Worm (Caenorhabditis elegans) whole organism, young adult: ENCODE measurements around the gene ops-1.
A peak's percentile ranks its signal among the peaks of the same experiment; 100 is the strongest.

ENCODE experiments used
- C17E4.6 ChIP-seq: fragments of 200-800 bp; sonication (Bioruptor generic); IDR thresholded peaks from 2 replicates; pipeline ENCODE4 v1.3.6; 2022; ENCODE audit warnings: missing genetic modification reagents, missing genetic modification characterization, missing compliant biosample characterization
- D2030.7 ChIP-seq: fragments of 200-800 bp; sonication (Bioruptor generic); IDR thresholded peaks from 2 replicates; pipeline ENCODE4 v1.3.6; 2022; ENCODE audit warnings: missing genetic modification reagents, missing genetic modification characterization, missing compliant biosample characterization
- F23B12.7 ChIP-seq: sonication (generic microtip); optimal IDR thresholded peaks from 2 replicates; lab custom pipeline; 2017; ENCODE audit warnings: missing genetic modification characterization, mild to moderate bottlenecking, missing compliant biosample characterization, antibody characterized with exemption, moderate library complexity; ENCODE audit not compliant: insufficient read depth
- F37B4.10 ChIP-seq: fragments of 200-800 bp; sonication (Bioruptor generic); IDR thresholded peaks from 2 replicates; pipeline ENCODE4 v1.3.6; 2022; ENCODE audit warnings: missing genetic modification characterization, missing compliant biosample characterization
- T07F8.4 ChIP-seq: sonication (generic microtip); optimal IDR thresholded peaks from 2 replicates; lab custom pipeline; 2016; ENCODE audit warnings: mild to moderate bottlenecking, missing genetic modification characterization, moderate library complexity, missing compliant biosample characterization
- Y53F4B.3 ChIP-seq: fragments of 200-800 bp; sonication (Bioruptor generic); IDR thresholded peaks from 2 replicates; pipeline ENCODE4 v1.3.6; 2022; ENCODE audit warnings: missing genetic modification reagents, missing genetic modification characterization, missing compliant biosample characterization
- Y53G8AR.9 ChIP-seq: fragments of 200-800 bp; sonication (Bioruptor generic); conservative IDR thresholded peaks from 2 replicates; pipeline ENCODE4 v1.3.6; 2022; ENCODE audit warnings: missing genetic modification reagents, missing genetic modification characterization, missing compliant biosample characterization
- Y67H2A.10 ChIP-seq: fragments of 200-800 bp; sonication (Bioruptor generic); conservative IDR thresholded peaks from 2 replicates; pipeline ENCODE4 v1.3.6; 2022; ENCODE audit warnings: missing genetic modification reagents, missing genetic modification characterization, missing compliant biosample characterization
- ZK185.1 ChIP-seq: sonication (generic microtip); optimal IDR thresholded peaks from 2 replicates; lab custom pipeline; 2016; ENCODE audit warnings: mild to moderate bottlenecking, missing genetic modification characterization, missing compliant biosample characterization; ENCODE audit not compliant: poor library complexity, severe bottlenecking
- bed-1 ChIP-seq: fragments of 200-800 bp; sonication (Bioruptor generic); IDR thresholded peaks from 2 replicates; pipeline ENCODE4 v1.3.6; 2022; ENCODE audit warnings: missing genetic modification reagents, missing genetic modification characterization, missing compliant biosample characterization
- ccch-3 ChIP-seq: fragments of 200-800 bp; sonication (Bioruptor generic); optimal IDR thresholded peaks from 2 replicates; lab custom pipeline; 2018; ENCODE audit warnings: mild to moderate bottlenecking, missing genetic modification characterization, missing compliant biosample characterization
- ceh-40 ChIP-seq: fragments of 200-800 bp; sonication (Bioruptor generic); IDR thresholded peaks from 2 replicates; pipeline ENCODE4 v1.3.6; 2022; ENCODE audit warnings: missing genetic modification characterization, missing compliant biosample characterization
- ceh-58 ChIP-seq: fragments of 200-800 bp; sonication (Bioruptor generic); IDR thresholded peaks from 2 replicates; pipeline ENCODE4 v1.3.6; 2022; ENCODE audit warnings: missing genetic modification characterization, missing compliant biosample characterization
- die-1 ChIP-seq: sonication (generic microtip); optimal IDR thresholded peaks from 2 replicates; lab custom pipeline; 2016; ENCODE audit warnings: missing genotype, mild to moderate bottlenecking, missing genetic modification characterization, missing compliant biosample characterization
- dpl-1 ChIP-seq: fragments of 150-350 bp; optimal IDR thresholded peaks from 2 replicates; lab custom pipeline; 2014; ENCODE audit warnings: missing biosample characterization, missing genetic modification reagents, missing genetic modification characterization
- egl-18 ChIP-seq: fragments of 200-800 bp; sonication (Bioruptor generic); IDR thresholded peaks from 2 replicates; pipeline ENCODE4 v1.3.6; 2022; ENCODE audit warnings: missing genetic modification reagents, missing genetic modification characterization, missing compliant biosample characterization
- ekl-4 ChIP-seq: fragments of 200-800 bp; sonication (Bioruptor generic); IDR thresholded peaks from 2 replicates; pipeline ENCODE4 v1.3.6; 2022; ENCODE audit warnings: missing genetic modification reagents, missing genetic modification characterization, missing compliant biosample characterization
- ets-4 ChIP-seq: fragments of 200-800 bp; sonication (Bioruptor generic); optimal IDR thresholded peaks from 2 replicates; lab custom pipeline; 2018; ENCODE audit warnings: mild to moderate bottlenecking, missing genetic modification characterization, missing compliant biosample characterization
- gei-17 ChIP-seq: fragments of 200-800 bp; sonication (Bioruptor generic); optimal IDR thresholded peaks from 2 replicates; lab custom pipeline; 2018; ENCODE audit warnings: mild to moderate bottlenecking, missing genetic modification characterization, missing compliant biosample characterization
- hmg-20 ChIP-seq: fragments of 200-800 bp; sonication (Bioruptor generic); IDR thresholded peaks from 2 replicates; pipeline ENCODE4 v1.3.6; 2022; ENCODE audit warnings: missing genetic modification reagents, missing genetic modification characterization, missing compliant biosample characterization
- lin-35 ChIP-seq, 3 experiments: fragments of 150-350 bp in 2 of 3; sonication (generic microtip) in 1 of 3; optimal IDR thresholded peaks; 2 replicates each; lab custom pipeline; 2014 to 2018; ENCODE audit warnings: missing biosample characterization in 3 of 3, missing genetic modification characterization in 3 of 3, missing genetic modification reagents in 3 of 3
- lin-54 ChIP-seq: fragments of 200-800 bp; sonication (Bioruptor generic); optimal IDR thresholded peaks from 2 replicates; lab custom pipeline; 2018; ENCODE audit warnings: mild to moderate bottlenecking, missing genetic modification characterization, missing compliant biosample characterization
- lsy-27 ChIP-seq: sonication (generic microtip); optimal IDR thresholded peaks from 2 replicates; lab custom pipeline; 2017; ENCODE audit warnings: missing genetic modification characterization, mild to moderate bottlenecking, missing compliant biosample characterization, antibody characterized with exemption, missing genotype, borderline replicate concordance; ENCODE audit not compliant: insufficient read depth
- madf-3 ChIP-seq: fragments of 200-800 bp; sonication (Bioruptor generic); IDR thresholded peaks from 2 replicates; pipeline ENCODE4 v1.3.6; 2022; ENCODE audit warnings: missing genetic modification reagents, missing genetic modification characterization, missing compliant biosample characterization
- madf-8 ChIP-seq: fragments of 200-800 bp; sonication (Bioruptor generic); conservative IDR thresholded peaks from 2 replicates; pipeline ENCODE4 v1.3.6; 2022; ENCODE audit warnings: missing genetic modification reagents, missing genetic modification characterization, missing compliant biosample characterization
- mel-28 ChIP-seq: sonication (generic microtip); optimal IDR thresholded peaks from 2 replicates; lab custom pipeline; 2016; ENCODE audit warnings: borderline replicate concordance, mild to moderate bottlenecking, missing genetic modification characterization, missing compliant biosample characterization
- mes-4 ChIP-seq: sonication (generic microtip); optimal IDR thresholded peaks from 2 replicates; lab custom pipeline; 2016; ENCODE audit warnings: missing genotype, missing genetic modification characterization, missing compliant biosample characterization
- nfya-1 ChIP-seq: sonication (generic microtip); optimal IDR thresholded peaks from 2 replicates; lab custom pipeline; 2017; ENCODE audit warnings: antibody characterized with exemption, missing compliant biosample characterization, missing genetic modification characterization, borderline replicate concordance; ENCODE audit not compliant: insufficient read depth
- nfya-2 ChIP-seq: fragments of 200-800 bp; sonication (Bioruptor generic); IDR thresholded peaks from 2 replicates; pipeline ENCODE4 v1.3.6; 2022; ENCODE audit warnings: missing genetic modification reagents, missing genetic modification characterization, missing compliant biosample characterization
- nhr-80 ChIP-seq: sonication (generic microtip); optimal IDR thresholded peaks from 2 replicates; lab custom pipeline; 2016; ENCODE audit warnings: missing genetic modification characterization, missing compliant biosample characterization
- pbrm-1 ChIP-seq: fragments of 200-800 bp; sonication (Bioruptor generic); IDR thresholded peaks from 2 replicates; pipeline ENCODE4 v1.3.6; 2022; ENCODE audit warnings: missing genetic modification reagents, missing genetic modification characterization, missing compliant biosample characterization
- rpc-1 ChIP-seq, 2 experiments: fragments of 150-350 bp in 1 of 2; sonication (generic microtip) in 1 of 2; optimal IDR thresholded peaks; 2 replicates each; lab custom pipeline; 2014 to 2018; ENCODE audit warnings: missing biosample characterization in 1 of 2, missing genetic modification characterization in 1 of 2, missing genetic modification reagents in 1 of 2, missing genotype in 1 of 2
- snpc-1.3 ChIP-seq: sonication (generic microtip); optimal IDR thresholded peaks from 2 replicates; lab custom pipeline; 2017; ENCODE audit warnings: missing genetic modification characterization, mild to moderate bottlenecking, missing compliant biosample characterization, antibody characterized with exemption, moderate library complexity, missing genotype, missing genetic modification reagents; ENCODE audit not compliant: insufficient read depth
- tbp1 ChIP-seq: fragments of 200-800 bp; sonication (Bioruptor generic); optimal IDR thresholded peaks from 2 replicates; lab custom pipeline; 2018; ENCODE audit warnings: mild to moderate bottlenecking, missing genetic modification characterization, missing compliant biosample characterization
- tbx-9 ChIP-seq: sonication (generic microtip); optimal IDR thresholded peaks from 2 replicates; lab custom pipeline; 2016; ENCODE audit warnings: borderline replicate concordance, missing genetic modification characterization, inconsistent platforms, missing compliant biosample characterization
- zfh-2 ChIP-seq: fragments of 200-800 bp; sonication (Bioruptor generic); conservative IDR thresholded peaks from 2 replicates; pipeline ENCODE4 v1.3.6; 2022; ENCODE audit warnings: missing genetic modification reagents, missing genetic modification characterization, missing compliant biosample characterization

The ops-1 gene

DNA sequence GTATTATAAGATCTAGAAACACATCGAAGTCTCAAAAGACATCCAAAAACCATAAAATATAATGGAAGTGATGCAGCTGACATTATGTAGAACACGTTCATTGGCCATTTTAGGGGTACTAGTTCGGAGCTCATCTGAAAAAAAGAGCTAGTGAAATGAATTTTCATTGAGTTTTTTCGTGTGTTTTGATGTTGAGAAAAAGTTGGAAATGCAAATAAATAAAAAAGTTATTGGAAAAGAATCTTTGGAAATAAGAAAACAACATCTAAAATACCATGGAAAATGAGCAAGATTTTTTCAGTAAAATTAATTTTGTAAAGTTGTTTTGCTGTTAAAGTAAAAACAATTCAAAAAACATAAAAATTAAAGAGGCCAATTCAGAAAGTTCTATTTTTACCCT, 6.6 kb upstream of the ops-1 start, which contains the start of gene srv-24:
TSS of gene srv-24 (minus strand) at position 101 of the 400 bp plus-strand sequence.
- no peak for TF ChIP-seq mel-28
- no peak for TF ChIP-seq bed-1 (GFP tag; lab: Robert Waterston, UW)
- TF ChIP-seq madf-8 (GFP tag; lab: Robert Waterston, UW) = no peak
- TF ChIP-seq nfya-2 (GFP tag; lab: Robert Waterston, UW) = no peak
- TF ChIP-seq zfh-2 = no peak
- no peak for TF ChIP-seq F37B4.10
- no peak for TF ChIP-seq T07F8.4
- no peak for TF ChIP-seq ceh-58 (GFP tag; lab: Robert Waterston, UW)
- no peak for TF ChIP-seq dpl-1 (GFP tag; lab: Kevin White, UChicago)
- TF ChIP-seq lsy-27 (tag; lab: Kevin White, UChicago) = no peak
- no peak for TF ChIP-seq F23B12.7 (tag; lab: Kevin White, UChicago)
- TF ChIP-seq D2030.7 (GFP tag; lab: Robert Waterston, UW) = no peak
- TF ChIP-seq snpc-1.3 (tag; lab: Kevin White, UChicago) = no peak
- TF ChIP-seq ceh-40 (GFP tag; lab: Robert Waterston, UW) = no peak
- TF ChIP-seq pbrm-1 (GFP tag; lab: Robert Waterston, UW) = no peak
- no peak for TF ChIP-seq tbx-9 (tag; lab: Kevin White, UChicago)
- TF ChIP-seq rpc-1 (optimal IDR thresholded peaks at IDR 0.05; lab: Kevin White, UChicago) = no peak
- no peak for TF ChIP-seq rpc-1 (tag; optimal IDR thresholded peaks at IDR 0.05; lab: Kevin White, UChicago)
- TF ChIP-seq egl-18 (GFP tag; lab: Robert Waterston, UW) = no peak
- no peak for TF ChIP-seq Y67H2A.10 (GFP tag; lab: Robert Waterston, UW)
- no peak for TF ChIP-seq nfya-1 (tag; lab: Kevin White, UChicago)

- TF ChIP-seq Y53F4B.3 (GFP tag; lab: Robert Waterston, UW) = no peak
- TF ChIP-seq ZK185.1 = no peak
- TF ChIP-seq madf-3 (GFP tag; lab: Robert Waterston, UW) = no peak
- no peak for TF ChIP-seq Y53G8AR.9 (GFP tag; lab: Robert Waterston, UW)
- no peak for TF ChIP-seq lsy-27 (tag; lab: Kevin White, UChicago)
- TF ChIP-seq mes-4 = no peak
These were observed 2.0 kb downstream of the ops-1 start, which contains the start of gene srv-32 for ce11 chrIV:6282143-6282542. srv-32 (minus strand) TSS chrIV:6282243.

DNA sequence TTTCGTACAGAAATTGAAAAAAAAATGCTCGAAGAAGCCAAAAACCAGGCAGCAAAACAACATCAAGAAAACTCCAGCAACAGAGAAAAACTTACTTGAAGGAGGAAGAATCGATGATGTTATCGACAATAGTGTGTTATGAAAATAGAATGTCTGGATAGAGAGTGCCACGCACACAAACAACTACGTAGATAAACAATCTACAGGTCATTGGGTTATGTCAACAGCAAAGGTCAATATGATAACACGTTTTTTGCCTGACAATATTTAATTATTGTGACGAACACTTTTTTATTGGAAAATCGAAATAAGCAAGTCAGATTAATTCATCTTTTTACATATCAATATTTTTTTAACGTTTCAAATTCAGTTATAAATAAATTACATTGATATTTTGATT, 4.8 kb downstream of the ops-1 start, which contains the start of gene sams-5:
TSS of gene sams-5 (minus strand) at position 131 of the 400 bp plus-strand sequence.
- TF ChIP-seq lsy-27 (tag; lab: Kevin White, UChicago) (no peak), ekl-4 (GFP tag; lab: Robert Waterston, UW) (no peak), lin-35 (GFP tag; optimal IDR thresholded peaks at IDR 0.05; lab: Kevin White, UChicago) (no peak), die-1 (no peak), madf-3 (GFP tag; lab: Robert Waterston, UW) (no peak), ets-4 (GFP tag; lab: Kevin White, UChicago) (no peak), ccch-3 (no peak)
- TF ChIP-seq, all 124 proteins: peak for 0

- no peak for TF ChIP-seq tbp1 (GFP tag; lab: Kevin White, UChicago)
- TF ChIP-seq gei-17 (GFP tag; lab: Kevin White, UChicago) = no peak
- TF ChIP-seq C17E4.6 (GFP tag; lab: Robert Waterston, UW) = no peak
- no peak for TF ChIP-seq hmg-20 (GFP tag; lab: Robert Waterston, UW)
- no peak for TF ChIP-seq lin-54
- no peak for TF ChIP-seq snpc-1.3 (tag; lab: Kevin White, UChicago)
- TF ChIP-seq nhr-80 = peak; percentile 89
These were observed 8.4 kb downstream of the ops-1 start, which contains the start of the genes aat-4 and T13A10.1 for ce11 chrIV:6275671-6276209. aat-4 (minus strand) TSS chrIV:6275721. T13A10.1 (plus strand) TSS chrIV:6276081.
